Worm (Caenorhabditis elegans): ENCODE data around the gene srw-7.

- no peak for TF ChIP-seq med-1 (GFP tag; optimal IDR thresholded peaks at IDR 0.05; ENCODE audit: insufficient read depth)
- TF ChIP-seq klf-2 (GFP tag; conservative IDR thresholded peaks at IDR 0.05), result no peak
- TF ChIP-seq flt-1 (GFP tag; IDR thresholded peaks at IDR 0.05), result no peak
Measured at ce11 chrV:3799737-3800136, 6.3 kb upstream of the srw-7 start.

Measured in whole organism, midembryonic.